Worm (Caenorhabditis elegans) whole organism, L2 larva: Measurements from ENCODE around the gene Y45F3A.8.

Source experiments
- lsy-2 ChIP-seq, 2 experiments: fragments of 150-350 bp in 1 of 2; sonication (generic microtip) in 1 of 2; optimal IDR thresholded peaks; 2 replicates each; lab custom pipeline; 2014 to 2017; ENCODE audit warnings: missing biosample characterization in 2 of 2, missing genetic modification characterization in 2 of 2
- nhr-25 ChIP-seq: fragments of 150-350 bp; sonication (generic microtip); optimal IDR thresholded peaks from 3 replicates; lab custom pipeline; 2014; ENCODE audit warnings: missing biosample characterization, missing genetic modification characterization

- TF ChIP-seq nhr-25 (tag; lab: Kevin White, UChicago): no peak
- no peak for TF ChIP-seq lsy-2 (tag; optimal IDR thresholded peaks at IDR 0.05; lab: Kevin White, UChicago)
These were observed 9.1 kb downstream of the Y45F3A.8 start for ce11 chrIII:10583483-10583882.
